Worm (Caenorhabditis elegans) whole organism, mixed stage, embryonic: Measurements from ENCODE around the gene cwc-15.

Source experiments
- M03D4.4 ChIP-seq: sonication (generic microtip); optimal IDR thresholded peaks from 2 replicates; lab custom pipeline; 2017; ENCODE audit warnings: mild to moderate bottlenecking, missing genetic modification characterization, missing compliant biosample characterization
- blmp-1 ChIP-seq: fragments of 150-350 bp; optimal IDR thresholded peaks from 2 replicates; lab custom pipeline; 2014; ENCODE audit warnings: missing biosample characterization, missing genetic modification characterization
- ceh-39 ChIP-seq: fragments of 150-350 bp; optimal IDR thresholded peaks from 2 replicates; lab custom pipeline; 2014; ENCODE audit warnings: missing biosample characterization, missing genetic modification characterization
- ceh-43 ChIP-seq: fragments of 200-800 bp; sonication (Bioruptor generic); optimal IDR thresholded peaks from 2 replicates; lab custom pipeline; 2018; ENCODE audit warnings: mild to moderate bottlenecking, missing genetic modification characterization, moderate library complexity, missing compliant biosample characterization
- ceh-83 ChIP-seq: fragments of 200-800 bp; sonication (Bioruptor generic); optimal IDR thresholded peaks from 2 replicates; lab custom pipeline; 2018; ENCODE audit warnings: mild to moderate bottlenecking, missing genetic modification characterization, missing compliant biosample characterization
- ces-1 ChIP-seq: fragments of 150-350 bp; optimal IDR thresholded peaks from 2 replicates; lab custom pipeline; 2014; ENCODE audit warnings: missing biosample characterization, missing genetic modification reagents, missing genetic modification characterization
- cnd-1 ChIP-seq: fragments of 200-800 bp; sonication (Bioruptor generic); optimal IDR thresholded peaks from 2 replicates; lab custom pipeline; 2018; ENCODE audit warnings: mild to moderate bottlenecking, missing genetic modification characterization, missing compliant biosample characterization
- drap-1 ChIP-seq: fragments of 200-800 bp; sonication (Bioruptor generic); optimal IDR thresholded peaks from 3 replicates; lab custom pipeline; 2018; ENCODE audit warnings: mild to moderate bottlenecking, missing genetic modification characterization, missing compliant biosample characterization
- elt-1 ChIP-seq: sonication (generic microtip); optimal IDR thresholded peaks from 2 replicates; lab custom pipeline; 2017; ENCODE audit warnings: missing genetic modification characterization, mild to moderate bottlenecking, missing compliant biosample characterization, antibody characterized with exemption, moderate library complexity, borderline replicate concordance; ENCODE audit not compliant: insufficient read depth
- elt-3 ChIP-seq: fragments of 150-350 bp; optimal IDR thresholded peaks from 2 replicates; lab custom pipeline; 2014; ENCODE audit warnings: missing biosample characterization, missing genetic modification characterization
- flh-1 ChIP-seq: fragments of 200-800 bp; sonication (Bioruptor generic); optimal IDR thresholded peaks from 2 replicates; lab custom pipeline; 2018; ENCODE audit warnings: mild to moderate bottlenecking, missing genetic modification characterization, moderate library complexity, missing compliant biosample characterization
- ham-2 ChIP-seq: fragments of 200-800 bp; sonication (Bioruptor generic); optimal IDR thresholded peaks from 2 replicates; lab custom pipeline; 2018; ENCODE audit warnings: mild to moderate bottlenecking, missing genetic modification characterization, missing compliant biosample characterization
- hlh-1 ChIP-seq: fragments of 150-350 bp; optimal IDR thresholded peaks from 2 replicates; lab custom pipeline; 2014; ENCODE audit warnings: missing biosample characterization, missing genetic modification reagents, missing genetic modification characterization
- lin-13 ChIP-seq: fragments of 150-350 bp; optimal IDR thresholded peaks from 2 replicates; lab custom pipeline; 2014; ENCODE audit warnings: missing biosample characterization, missing genetic modification characterization
- lin-32 ChIP-seq: fragments of 200-800 bp; sonication (Bioruptor generic); optimal IDR thresholded peaks from 2 replicates; lab custom pipeline; 2018; ENCODE audit warnings: mild to moderate bottlenecking, missing genetic modification characterization, missing compliant biosample characterization
- lsy-2 ChIP-seq: fragments of 150-350 bp; optimal IDR thresholded peaks from 2 replicates; lab custom pipeline; 2014; ENCODE audit warnings: missing biosample characterization, missing genetic modification characterization
- mab-5 ChIP-seq: fragments of 150-350 bp; optimal IDR thresholded peaks from 2 replicates; lab custom pipeline; 2014; ENCODE audit warnings: missing biosample characterization, missing genetic modification characterization
- mep-1 ChIP-seq: fragments of 150-350 bp; optimal IDR thresholded peaks from 2 replicates; lab custom pipeline; 2017; ENCODE audit warnings: missing biosample characterization, missing genetic modification reagents, missing genetic modification characterization, inconsistent platforms
- mls-2 ChIP-seq: sonication (generic microtip); optimal IDR thresholded peaks from 2 replicates; lab custom pipeline; 2016; ENCODE audit warnings: mild to moderate bottlenecking, missing genetic modification characterization, moderate library complexity, missing compliant biosample characterization
- nhr-12 ChIP-seq: fragments of 150-350 bp; optimal IDR thresholded peaks from 2 replicates; lab custom pipeline; 2014; ENCODE audit warnings: missing biosample characterization, missing genetic modification characterization
- nhr-237 ChIP-seq: fragments of 150-350 bp; optimal IDR thresholded peaks from 2 replicates; lab custom pipeline; 2014; ENCODE audit warnings: missing biosample characterization, missing genetic modification characterization
- nhr-28 ChIP-seq: fragments of 150-350 bp; optimal IDR thresholded peaks from 2 replicates; lab custom pipeline; 2014; ENCODE audit warnings: missing biosample characterization, missing genetic modification characterization
- nhr-76 ChIP-seq: sonication (generic microtip); optimal IDR thresholded peaks from 2 replicates; lab custom pipeline; 2017; ENCODE audit warnings: missing biosample characterization, missing genetic modification characterization
- pha-4 ChIP-seq: fragments of 150-350 bp; optimal IDR thresholded peaks from 2 replicates; lab custom pipeline; 2018; ENCODE audit warnings: missing biosample characterization, missing genetic modification reagents, missing genetic modification characterization
- snpc-4 ChIP-seq: fragments of 150-350 bp; optimal IDR thresholded peaks from 2 replicates; lab custom pipeline; 2014; ENCODE audit warnings: missing biosample characterization, missing genetic modification characterization
- sptf-1 ChIP-seq: sonication (generic microtip); optimal IDR thresholded peaks from 2 replicates; lab custom pipeline; 2017; ENCODE audit warnings: mild to moderate bottlenecking, missing genetic modification characterization, moderate library complexity, missing compliant biosample characterization
- tbx-8 ChIP-seq: fragments of 200-800 bp; sonication (Bioruptor generic); optimal IDR thresholded peaks from 2 replicates; lab custom pipeline; 2018; ENCODE audit warnings: mild to moderate bottlenecking, missing genetic modification characterization, moderate library complexity, missing compliant biosample characterization
- unc-120 ChIP-seq: sonication (generic microtip); optimal IDR thresholded peaks from 2 replicates; lab custom pipeline; 2017; ENCODE audit warnings: missing genetic modification characterization, missing compliant biosample characterization; ENCODE audit not compliant: poor library complexity, severe bottlenecking
- unc-39 ChIP-seq: fragments of 150-350 bp; optimal IDR thresholded peaks from 2 replicates; lab custom pipeline; 2014; ENCODE audit warnings: missing biosample characterization, missing genetic modification characterization
- unc-62 ChIP-seq: fragments of 150-350 bp; optimal IDR thresholded peaks from 2 replicates; lab custom pipeline; 2014; ENCODE audit warnings: missing biosample characterization, missing genetic modification reagents, missing genetic modification characterization
- zip-8 ChIP-seq: fragments of 150-350 bp; optimal IDR thresholded peaks from 2 replicates; lab custom pipeline; 2014; ENCODE audit warnings: missing biosample characterization, missing genetic modification characterization
- ztf-11 ChIP-seq: fragments of 150-350 bp; optimal IDR thresholded peaks from 2 replicates; lab custom pipeline; 2014; ENCODE audit warnings: missing biosample characterization, missing genetic modification characterization

The cwc-15 gene

ce11 chrV:16029237-16029636 is 6.1 kb downstream of the cwc-15 start:
- TF ChIP-seq ztf-11 (tag; lab: Kevin White, UChicago) (no peak), drap-1 (GFP tag; lab: Kevin White, UChicago) (no peak), unc-62 (GFP tag; lab: Kevin White, UChicago) (no peak), pha-4 (no peak), ceh-83 (GFP tag; lab: Kevin White, UChicago) (no peak), lin-13 (no peak), lsy-2 (no peak), snpc-4 (no peak), tbx-8 (GFP tag; lab: Kevin White, UChicago) (no peak), flh-1 (GFP tag; lab: Kevin White, UChicago) (no peak), lin-32 (GFP tag; lab: Kevin White, UChicago) (no peak), nhr-12 (tag; lab: Kevin White, UChicago) (no peak)
- TF ChIP-seq, all 35 proteins: peak for 0

ce11 chrV:16031571-16031970 is 8.4 kb downstream of the cwc-15 start, which contains the start of gene T10C6.7:
Gene T10C6.7, minus strand, starts transcription at chrV:16031713.
- TF ChIP-seq lin-32 (GFP tag; lab: Kevin White, UChicago) (no peak), cnd-1 (no peak), blmp-1 (tag; lab: Kevin White, UChicago) (no peak), elt-3 (tag; lab: Kevin White, UChicago) (no peak), mep-1 (tag; lab: Kevin White, UChicago) (no peak), ham-2 (GFP tag; lab: Kevin White, UChicago) (no peak), pha-4 (no peak), nhr-28 (no peak)

- TF ChIP-seq M03D4.4 (tag; lab: Kevin White, UChicago) (no peak), zip-8 (tag; lab: Kevin White, UChicago) (no peak), hlh-1 (no peak), ceh-83 (GFP tag; lab: Kevin White, UChicago) (no peak), tbx-8 (GFP tag; lab: Kevin White, UChicago) (no peak)
- TF ChIP-seq, all 35 proteins: peak for 0
Measured at ce11 chrV:16032761-16033160, 9.6 kb downstream of the cwc-15 start, which contains the start of gene T10C6.16. Gene T10C6.16, minus strand, starts transcription at chrV:16033005.

- TF ChIP-seq nhr-28 (no peak), sptf-1 (tag; lab: Kevin White, UChicago) (no peak), mls-2 (tag; lab: Kevin White, UChicago) (no peak), lin-32 (GFP tag; lab: Kevin White, UChicago) (no peak), lin-13 (no peak), ceh-39 (tag; lab: Kevin White, UChicago) (no peak), cnd-1 (no peak), drap-1 (GFP tag; lab: Kevin White, UChicago) (no peak), mab-5 (tag; lab: Kevin White, UChicago) (no peak), hlh-1 (no peak), ces-1 (GFP tag; lab: Kevin White, UChicago) (no peak), ceh-83 (GFP tag; lab: Kevin White, UChicago) (no peak), tbx-8 (GFP tag; lab: Kevin White, UChicago) (no peak)
Measured at ce11 chrV:16033491-16033890, 10.3 kb downstream of the cwc-15 start.

ce11 chrV:16036166-16036565 is 13.0 kb downstream of the cwc-15 start, which contains the start of gene T10C6.10:
Gene T10C6.10, plus strand, starts transcription at chrV:16036413.
- TF ChIP-seq ceh-83 (GFP tag; lab: Kevin White, UChicago) (no peak), blmp-1 (tag; lab: Kevin White, UChicago) (no peak), lin-32 (GFP tag; lab: Kevin White, UChicago) (no peak), elt-3 (tag; lab: Kevin White, UChicago) (no peak), nhr-237 (tag; lab: Kevin White, UChicago) (no peak), nhr-76 (no peak), unc-62 (GFP tag; lab: Kevin White, UChicago) (no peak), unc-120 (tag; lab: Kevin White, UChicago) (no peak), ceh-43 (GFP tag; lab: Kevin White, UChicago) (no peak), pha-4 (no peak), mls-2 (tag; lab: Kevin White, UChicago) (no peak), mep-1 (tag; lab: Kevin White, UChicago) (no peak), ztf-11 (tag; lab: Kevin White, UChicago) (no peak), unc-39 (no peak), cnd-1 (no peak), zip-8 (tag; lab: Kevin White, UChicago) (no peak), elt-1 (tag; lab: Kevin White, UChicago) (no peak)
